Fruit fly (Drosophila melanogaster): Measurements from ENCODE around the gene side-VII.
"Not testable (repeated sequence)": the region's sequence is repeated elsewhere in the genome, so short reads cannot be mapped to it uniquely, and the experiment has no call there.

Gene side-VII

DNA sequence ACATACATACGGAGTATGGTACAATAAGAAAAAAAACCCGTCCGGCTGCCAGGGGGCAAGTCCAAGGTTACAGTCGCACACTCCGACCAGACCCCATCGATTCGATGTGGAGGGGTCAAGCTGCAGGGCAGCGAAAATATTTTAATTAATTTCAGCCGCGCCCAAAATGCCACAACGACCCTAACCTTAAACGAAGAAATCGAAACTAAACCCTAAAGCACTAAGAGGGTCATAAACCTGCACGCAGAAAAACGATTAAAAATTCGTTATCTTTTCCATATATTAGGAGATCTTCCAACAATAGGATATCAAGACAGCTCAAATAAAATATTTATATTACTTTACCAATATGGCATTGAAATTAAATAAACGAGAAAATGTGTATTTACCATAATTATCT, 37.9 kb downstream of the side-VII start:
- no peak for TF ChIP-seq toe (GFP tag; optimal IDR thresholded peaks at IDR 0.05)
- no peak for TF ChIP-seq CG33017 (tag; optimal IDR thresholded peaks at IDR 0.05)
- no peak for TF ChIP-seq CG1620 (GFP tag; optimal IDR thresholded peaks at IDR 0.05)
- no peak for TF ChIP-seq ovo (GFP tag; optimal IDR thresholded peaks at IDR 0.05)
- TF ChIP-seq CG7101 (tag; optimal IDR thresholded peaks at IDR 0.05) = no peak
- no peak for TF ChIP-seq CG7045 (GFP tag; optimal IDR thresholded peaks at IDR 0.05)
- no peak for TF ChIP-seq Hr96 (GFP tag; optimal IDR thresholded peaks at IDR 0.05)
- no peak for TF ChIP-seq bab1 (GFP tag; optimal IDR thresholded peaks at IDR 0.05)
- no peak for TF ChIP-seq CG12768 (GFP tag; optimal IDR thresholded peaks at IDR 0.05)
- no peak for TF ChIP-seq cnc (optimal IDR thresholded peaks at IDR 0.05)
- no peak for TF ChIP-seq pad (GFP tag; optimal IDR thresholded peaks at IDR 0.05)
- TF ChIP-seq CG5204 (GFP tag; optimal IDR thresholded peaks at IDR 0.05) = no peak
- no peak for TF ChIP-seq cic (GFP tag; optimal IDR thresholded peaks at IDR 0.05)

DNA sequence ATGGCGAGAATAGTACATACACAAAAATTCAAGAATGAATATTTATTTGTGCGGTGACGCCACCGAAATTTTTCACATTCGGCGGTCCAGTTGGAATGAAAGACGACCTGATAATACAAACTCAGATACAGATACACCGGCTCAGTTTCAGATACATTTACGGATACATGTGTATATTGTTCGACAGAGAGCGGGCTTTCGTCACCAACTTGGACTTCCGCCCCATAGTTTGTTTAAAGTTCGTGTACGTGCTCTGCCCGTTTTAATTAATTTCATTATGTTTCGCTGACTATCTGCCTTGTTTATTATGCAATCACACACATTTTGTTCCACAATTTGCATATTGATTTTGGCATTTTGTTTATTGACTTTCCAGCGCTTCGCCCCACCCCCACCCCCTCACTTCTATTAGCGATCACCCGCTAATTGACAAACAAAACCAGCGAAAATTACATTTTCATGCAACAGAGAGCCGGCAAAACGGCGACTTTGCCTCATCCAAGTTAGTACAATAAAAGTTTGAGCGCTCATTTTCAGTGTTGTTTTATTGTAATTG, 38.6 kb downstream of the side-VII start:
- TF ChIP-seq CG1620 (GFP tag; optimal IDR thresholded peaks at IDR 0.05) (peak; percentile 10), CG12768 (GFP tag; optimal IDR thresholded peaks at IDR 0.05) (peak; percentile 45), Hr96 (GFP tag; optimal IDR thresholded peaks at IDR 0.05) (no peak), cic (GFP tag; optimal IDR thresholded peaks at IDR 0.05) (peak; percentile 33)

dm6 chr3R:9700513-9700912, 39.3 kb downstream of the side-VII start:
- TF ChIP-seq toe (GFP tag; optimal IDR thresholded peaks at IDR 0.05) = no peak
- no peak for TF ChIP-seq CG11617 (GFP tag; optimal IDR thresholded peaks at IDR 0.05)
- no peak for TF ChIP-seq CG33017 (tag; optimal IDR thresholded peaks at IDR 0.05)
- TF ChIP-seq CG7101 (tag; optimal IDR thresholded peaks at IDR 0.05) = no peak
- TF ChIP-seq CG5204 (GFP tag; optimal IDR thresholded peaks at IDR 0.05) = no peak
- TF ChIP-seq cic (GFP tag; optimal IDR thresholded peaks at IDR 0.05) = no peak

DNA sequence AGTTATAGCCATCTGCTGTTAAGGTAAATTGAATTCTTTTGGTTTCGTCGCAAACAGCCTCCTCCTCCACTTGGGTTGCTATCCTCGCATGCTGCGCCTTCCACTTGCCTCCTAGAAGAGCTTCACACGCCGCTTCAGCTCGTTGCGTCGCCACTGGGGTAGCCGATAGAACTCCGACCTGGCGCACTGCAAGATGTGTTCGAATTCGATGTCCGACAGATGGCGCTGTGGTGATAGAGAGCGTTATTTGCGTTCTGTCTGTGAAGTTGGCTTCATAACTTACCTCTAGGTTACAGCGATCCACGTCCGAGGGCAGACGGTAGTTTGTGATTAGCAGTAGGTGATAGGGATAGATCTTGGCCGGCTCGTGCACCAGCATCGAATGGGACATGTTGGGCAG, 44.8 kb downstream of the side-VII start:
- TF ChIP-seq kay (GFP tag; ENCODE audit: borderline replicate concordance) (no peak), CG33017 (tag; optimal IDR thresholded peaks at IDR 0.05) (no peak), pad (GFP tag; optimal IDR thresholded peaks at IDR 0.05) (no peak), Crg-1 (GFP tag; optimal IDR thresholded peaks at IDR 0.05) (no peak), Clk (GFP tag; optimal IDR thresholded peaks at IDR 0.05) (no peak), cnc (optimal IDR thresholded peaks at IDR 0.05) (no peak)

dm6 chr3R:9692675-9693129, 47.1 kb downstream of the side-VII start, which contains the start of the genes Unc-115b, p24-2 and CG32939:
Gene Unc-115b, minus strand, starts transcription at chr3R:9692775.
Gene p24-2, minus strand, starts transcription at chr3R:9692794.
Gene CG32939, plus strand, starts transcription at chr3R:9693079.
- TF ChIP-seq Crg-1, ovo, bab1 (GFP tag; optimal IDR thresholded peaks at IDR 0.05): not testable (repeated sequence)

DNA sequence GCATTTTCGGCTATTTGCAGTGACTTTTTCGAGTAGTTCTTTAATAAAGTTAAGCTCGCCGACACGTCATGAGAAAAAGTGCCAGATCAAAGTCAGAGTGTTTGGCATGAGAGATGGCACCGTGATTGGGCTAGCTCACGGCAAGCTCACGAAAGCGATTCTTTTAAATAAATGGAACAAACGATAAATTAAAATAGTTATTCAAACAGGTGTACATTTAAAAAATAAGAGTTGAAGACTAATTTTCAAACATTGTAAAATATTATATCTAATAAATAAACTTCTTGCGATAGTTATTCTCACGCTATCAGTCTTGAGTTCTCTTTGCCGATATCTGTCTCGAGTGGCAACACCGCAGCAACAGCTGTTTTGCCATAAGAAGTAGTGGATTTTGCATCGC, 54.4 kb downstream of the side-VII start, which contains the start of the genes eca and CG18542:
Gene eca, minus strand, starts transcription at position 101 of the 400 bp plus-strand sequence.
Gene CG18542, plus strand, starts transcription at position 385 of the 400 bp plus-strand sequence.
- TF ChIP-seq Clk, CG1620, toe (GFP tag; optimal IDR thresholded peaks at IDR 0.05): not testable (repeated sequence)

DNA sequence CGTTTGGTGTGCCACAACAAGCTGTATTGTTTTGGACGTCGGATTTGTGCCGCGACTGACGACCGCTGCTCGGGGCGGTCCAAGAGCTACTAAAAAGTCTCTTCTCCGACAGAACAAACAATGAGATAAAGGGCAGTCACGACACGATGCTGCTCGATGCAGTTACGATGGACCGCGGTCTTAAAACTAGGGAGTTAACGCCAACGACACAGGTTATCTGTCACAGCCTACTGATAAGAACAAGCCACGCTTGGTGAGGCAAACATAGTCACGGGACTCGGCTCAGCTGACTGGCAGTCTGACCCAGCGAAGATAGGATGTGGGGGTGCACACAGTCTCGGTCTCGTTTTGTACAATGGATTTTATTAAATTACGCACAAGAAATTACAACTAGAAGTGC, 55.7 kb downstream of the side-VII start, which contains the start of gene CG9444:
Gene CG9444, minus strand, starts transcription at position 140 of the 400 bp plus-strand sequence.
- TF ChIP-seq pad (GFP tag; optimal IDR thresholded peaks at IDR 0.05) = no peak
- TF ChIP-seq CG7101 (tag; optimal IDR thresholded peaks at IDR 0.05) = no peak
- no peak for TF ChIP-seq toe (GFP tag; optimal IDR thresholded peaks at IDR 0.05)
- TF ChIP-seq CG7045 (GFP tag; optimal IDR thresholded peaks at IDR 0.05) = no peak
- TF ChIP-seq cic (GFP tag; optimal IDR thresholded peaks at IDR 0.05) = no peak
- TF ChIP-seq CG11617 (GFP tag; optimal IDR thresholded peaks at IDR 0.05) = no peak
- no peak for TF ChIP-seq bab1 (GFP tag; optimal IDR thresholded peaks at IDR 0.05)
- TF ChIP-seq tj (GFP tag; optimal IDR thresholded peaks at IDR 0.05) = no peak
- TF ChIP-seq cnc (optimal IDR thresholded peaks at IDR 0.05) = no peak
